Worm (Caenorhabditis elegans) whole organism, L4/young adult: ENCODE data around the gene clec-33.

Experiments used
- W03F9.2 ChIP-seq: fragments of 150-350 bp; optimal IDR thresholded peaks from 2 replicates; lab custom pipeline; 2014; ENCODE audit warnings: missing biosample characterization, missing genetic modification characterization
- dao-5 ChIP-seq: sonication (generic microtip); optimal IDR thresholded peaks from 2 replicates; lab custom pipeline; 2016; ENCODE audit warnings: missing genotype, missing genetic modification characterization, moderate library complexity, missing compliant biosample characterization
- him-1 ChIP-seq: sonication (generic microtip); optimal IDR thresholded peaks from 2 replicates; lab custom pipeline; 2016; ENCODE audit warnings: missing genotype, missing genetic modification reagents, missing genetic modification characterization, missing compliant biosample characterization

Gene clec-33

ce11 chrV:16842941-16843340 is 26.7 kb downstream of the clec-33 start, which contains the start of gene clec-25:
Gene clec-25 (plus strand): TSS chrV:16843241.
- TF ChIP-seq him-1 (tag; lab: Kevin White, UChicago) (no peak), dao-5 (no peak), W03F9.2 (no peak)

- TF ChIP-seq him-1 (tag; lab: Kevin White, UChicago) (no peak), dao-5 (no peak), W03F9.2 (no peak)
Measured at ce11 chrV:16840961-16841360, 28.7 kb downstream of the clec-33 start, which contains the start of gene clec-40. Gene clec-40 (minus strand): TSS chrV:16841061.

- TF ChIP-seq him-1 (tag; lab: Kevin White, UChicago) (no peak), dao-5 (no peak), W03F9.2 (no peak)
Measured at ce11 chrV:16840283-16840682, 29.4 kb downstream of the clec-33 start.

ce11 chrV:16838435-16838834 is 31.2 kb downstream of the clec-33 start:
- TF ChIP-seq W03F9.2, result no peak
- TF ChIP-seq dao-5, result no peak
- no peak for TF ChIP-seq him-1 (tag; lab: Kevin White, UChicago)

- TF ChIP-seq W03F9.2 (no peak), dao-5 (no peak), him-1 (tag; lab: Kevin White, UChicago) (no peak)
Measured at ce11 chrV:16836100-16836499, 33.5 kb downstream of the clec-33 start.

- TF ChIP-seq dao-5 (no peak), him-1 (tag; lab: Kevin White, UChicago) (no peak), W03F9.2 (no peak)
Measured at ce11 chrV:16834989-16835388, 34.7 kb downstream of the clec-33 start, which contains the start of gene tni-3. Gene tni-3 (minus strand): TSS chrV:16835128.

ce11 chrV:16833672-16834071 is 36.0 kb downstream of the clec-33 start:
- TF ChIP-seq him-1 (tag; lab: Kevin White, UChicago) (no peak), W03F9.2 (no peak), dao-5 (no peak)

ce11 chrV:16832865-16833264 is 36.8 kb downstream of the clec-33 start, which contains the start of gene phy-3:
Gene phy-3 (plus strand): TSS chrV:16833165.
- TF ChIP-seq W03F9.2 (no peak), dao-5 (no peak), him-1 (tag; lab: Kevin White, UChicago) (no peak)

- no peak for TF ChIP-seq dao-5
- TF ChIP-seq him-1 (tag; lab: Kevin White, UChicago), result no peak
- no peak for TF ChIP-seq W03F9.2
Measured at ce11 chrV:16831921-16832320, 37.7 kb downstream of the clec-33 start, which contains the start of gene srh-215. Gene srh-215 (minus strand): TSS chrV:16832021.

- no peak for TF ChIP-seq W03F9.2
- TF ChIP-seq him-1 (tag; lab: Kevin White, UChicago), result no peak
- TF ChIP-seq dao-5, result no peak
Measured at ce11 chrV:16831310-16831709, 38.3 kb downstream of the clec-33 start.

ce11 chrV:16829396-16829795 is 40.2 kb downstream of the clec-33 start, which contains the start of gene srh-214:
Gene srh-214 (minus strand): TSS chrV:16829755.
- no peak for TF ChIP-seq W03F9.2
- no peak for TF ChIP-seq him-1 (tag; lab: Kevin White, UChicago)
- no peak for TF ChIP-seq dao-5

ce11 chrV:16827485-16827884 is 42.2 kb downstream of the clec-33 start, which contains the start of gene srh-216:
Gene srh-216 (minus strand): TSS chrV:16827585.
- no peak for TF ChIP-seq dao-5
- no peak for TF ChIP-seq W03F9.2
- no peak for TF ChIP-seq him-1 (tag; lab: Kevin White, UChicago)

- TF ChIP-seq him-1 (tag; lab: Kevin White, UChicago) (no peak), W03F9.2 (no peak), dao-5 (no peak)
Measured at ce11 chrV:16821270-16821737, 48.3 kb downstream of the clec-33 start, which contains the start of gene T20B3.14. Gene T20B3.14 (minus strand): TSS chrV:16821320.
